Worm (Caenorhabditis elegans) whole organism, L4/young adult: ENCODE data around the gene swm-1.

ENCODE experiments used
- W03F9.2 ChIP-seq: fragments of 150-350 bp; optimal IDR thresholded peaks from 2 replicates; lab custom pipeline; 2014; ENCODE audit warnings: missing biosample characterization, missing genetic modification characterization
- dao-5 ChIP-seq: sonication (generic microtip); optimal IDR thresholded peaks from 2 replicates; lab custom pipeline; 2016; ENCODE audit warnings: missing genotype, missing genetic modification characterization, moderate library complexity, missing compliant biosample characterization
- him-1 ChIP-seq: sonication (generic microtip); optimal IDR thresholded peaks from 2 replicates; lab custom pipeline; 2016; ENCODE audit warnings: missing genotype, missing genetic modification reagents, missing genetic modification characterization, missing compliant biosample characterization

ce11 chrV:9058627-9059026 lies 4.0 kb upstream of the swm-1 start, which contains the start of gene C25E10.11:
- TF ChIP-seq him-1 = no peak
- no peak for TF ChIP-seq dao-5 (tag; lab: Kevin White, UChicago)
- TF ChIP-seq W03F9.2 (tag; lab: Kevin White, UChicago) = no peak
